Worm (Caenorhabditis elegans) whole organism, late embryonic: ENCODE data around the gene mtm-5.

Source experiments
- C08G9.2 ChIP-seq: sonication (generic microtip); optimal IDR thresholded peaks from 2 replicates; lab custom pipeline; 2016; ENCODE audit warnings: mild to moderate bottlenecking, missing genetic modification characterization, moderate library complexity, missing compliant biosample characterization
- K09A11.1 ChIP-seq: sonication (generic microtip); optimal IDR thresholded peaks from 2 replicates; lab custom pipeline; 2017; ENCODE audit warnings: antibody characterized with exemption, mild to moderate bottlenecking, missing genetic modification characterization, missing compliant biosample characterization; ENCODE audit not compliant: insufficient read depth
- T23F11.4 ChIP-seq: fragments of 200-800 bp; sonication (Bioruptor generic); optimal IDR thresholded peaks from 2 replicates; lab custom pipeline; 2018; ENCODE audit warnings: mild to moderate bottlenecking, missing genetic modification characterization, missing compliant biosample characterization
- ceh-14 ChIP-seq: sonication (generic microtip); optimal IDR thresholded peaks from 2 replicates; lab custom pipeline; 2016; ENCODE audit warnings: missing genotype, missing genetic modification characterization, missing compliant biosample characterization
- ceh-19 ChIP-seq: fragments of 200-800 bp; sonication (Bioruptor generic); optimal IDR thresholded peaks from 2 replicates; lab custom pipeline; 2018; ENCODE audit warnings: mild to moderate bottlenecking, missing genetic modification characterization, missing compliant biosample characterization
- ceh-2 ChIP-seq: sonication (generic microtip); optimal IDR thresholded peaks from 2 replicates; lab custom pipeline; 2016; ENCODE audit warnings: missing genotype, missing genetic modification characterization, missing compliant biosample characterization
- ceh-22 ChIP-seq: sonication (generic microtip); optimal IDR thresholded peaks from 2 replicates; lab custom pipeline; 2017; ENCODE audit warnings: missing biosample characterization, missing genetic modification characterization
- ceh-30 ChIP-seq: fragments of 150-350 bp; optimal IDR thresholded peaks from 2 replicates; lab custom pipeline; 2014; ENCODE audit warnings: missing biosample characterization, missing genetic modification characterization
- ceh-34 ChIP-seq: sonication (generic microtip); optimal IDR thresholded peaks from 2 replicates; lab custom pipeline; 2016; ENCODE audit warnings: mild to moderate bottlenecking, missing genetic modification characterization, missing compliant biosample characterization
- ceh-48 ChIP-seq: sonication (generic microtip); optimal IDR thresholded peaks from 2 replicates; lab custom pipeline; 2016; ENCODE audit warnings: missing genetic modification characterization, inconsistent platforms, missing compliant biosample characterization
- che-1 ChIP-seq: sonication (generic microtip); optimal IDR thresholded peaks from 2 replicates; lab custom pipeline; 2016; ENCODE audit warnings: mild to moderate bottlenecking, missing genetic modification characterization, missing compliant biosample characterization
- dve-1 ChIP-seq: sonication (generic microtip); optimal IDR thresholded peaks from 2 replicates; lab custom pipeline; 2017; ENCODE audit warnings: antibody characterized with exemption, mild to moderate bottlenecking, missing genetic modification characterization, missing compliant biosample characterization
- elt-2 ChIP-seq: sonication (generic microtip); optimal IDR thresholded peaks from 2 replicates; lab custom pipeline; 2016; ENCODE audit warnings: missing genetic modification reagents, missing genetic modification characterization, missing compliant biosample characterization
- elt-4 ChIP-seq: sonication (generic microtip); optimal IDR thresholded peaks from 2 replicates; lab custom pipeline; 2016; ENCODE audit warnings: missing genetic modification characterization, missing compliant biosample characterization
- ets-4 ChIP-seq: sonication (generic microtip); optimal IDR thresholded peaks from 2 replicates; lab custom pipeline; 2016; ENCODE audit warnings: missing genetic modification characterization, missing compliant biosample characterization
- eyg-1 ChIP-seq: sonication (generic microtip); optimal IDR thresholded peaks from 2 replicates; lab custom pipeline; 2016; ENCODE audit warnings: missing genotype, missing genetic modification characterization, missing compliant biosample characterization
- hlh-15 ChIP-seq: sonication (generic microtip); optimal IDR thresholded peaks from 2 replicates; lab custom pipeline; 2016; ENCODE audit warnings: missing genetic modification characterization, missing compliant biosample characterization
- hlh-30 ChIP-seq: sonication (generic microtip); optimal IDR thresholded peaks from 2 replicates; lab custom pipeline; 2017; ENCODE audit warnings: antibody characterized with exemption, missing genetic modification characterization, missing compliant biosample characterization; ENCODE audit not compliant: insufficient read depth
- hlh-6 ChIP-seq: sonication (generic microtip); optimal IDR thresholded peaks from 2 replicates; lab custom pipeline; 2016; ENCODE audit warnings: missing genotype, missing genetic modification characterization, missing compliant biosample characterization
- mec-3 ChIP-seq: sonication (generic microtip); optimal IDR thresholded peaks from 2 replicates; lab custom pipeline; 2016; ENCODE audit warnings: borderline replicate concordance, missing genetic modification characterization, missing compliant biosample characterization
- nhr-11 ChIP-seq: fragments of 150-350 bp; optimal IDR thresholded peaks from 2 replicates; lab custom pipeline; 2014; ENCODE audit warnings: missing biosample characterization, missing genetic modification characterization
- pag-3 ChIP-seq: sonication (generic microtip); optimal IDR thresholded peaks from 2 replicates; lab custom pipeline; 2016; ENCODE audit warnings: missing compliant biosample characterization, missing genetic modification characterization, borderline replicate concordance
- pax-1 ChIP-seq: fragments of 150-350 bp; optimal IDR thresholded peaks from 2 replicates; lab custom pipeline; 2014; ENCODE audit warnings: missing biosample characterization, missing genetic modification characterization
- ref-2 ChIP-seq: sonication (generic microtip); optimal IDR thresholded peaks from 2 replicates; lab custom pipeline; 2016; ENCODE audit warnings: missing genetic modification characterization, missing compliant biosample characterization
- sdc-2 ChIP-seq: sonication (generic microtip); optimal IDR thresholded peaks from 2 replicates; lab custom pipeline; 2016; ENCODE audit warnings: missing genotype, missing genetic modification characterization, missing compliant biosample characterization
- sox-2 ChIP-seq: fragments of 200-800 bp; sonication (Bioruptor generic); IDR thresholded peaks from 2 replicates; pipeline ENCODE4 v1.3.6; 2022; ENCODE audit warnings: missing genetic modification reagents, missing genetic modification characterization, missing compliant biosample characterization
- sox-4 ChIP-seq: sonication (generic microtip); optimal IDR thresholded peaks from 2 replicates; lab custom pipeline; 2017; ENCODE audit warnings: mild to moderate bottlenecking, missing genetic modification characterization, inconsistent platforms, missing compliant biosample characterization
- tbx-2 ChIP-seq: sonication (generic microtip); optimal IDR thresholded peaks from 2 replicates; lab custom pipeline; 2016; ENCODE audit warnings: missing genetic modification characterization, missing compliant biosample characterization
- tbx-7 ChIP-seq: sonication (generic microtip); optimal IDR thresholded peaks from 2 replicates; lab custom pipeline; 2016; ENCODE audit warnings: missing genotype, missing genetic modification characterization, missing compliant biosample characterization
- unc-42 ChIP-seq: sonication (generic microtip); optimal IDR thresholded peaks from 2 replicates; lab custom pipeline; 2016; ENCODE audit warnings: missing genotype, missing genetic modification characterization, missing compliant biosample characterization
- unc-55 ChIP-seq: sonication (generic microtip); optimal IDR thresholded peaks from 2 replicates; lab custom pipeline; 2017; ENCODE audit warnings: missing biosample characterization, missing genetic modification reagents, missing genetic modification characterization
- ztf-16 ChIP-seq: sonication (generic microtip); optimal IDR thresholded peaks from 2 replicates; lab custom pipeline; 2017; ENCODE audit warnings: missing genetic modification characterization, missing compliant biosample characterization

The mtm-5 gene

DNA sequence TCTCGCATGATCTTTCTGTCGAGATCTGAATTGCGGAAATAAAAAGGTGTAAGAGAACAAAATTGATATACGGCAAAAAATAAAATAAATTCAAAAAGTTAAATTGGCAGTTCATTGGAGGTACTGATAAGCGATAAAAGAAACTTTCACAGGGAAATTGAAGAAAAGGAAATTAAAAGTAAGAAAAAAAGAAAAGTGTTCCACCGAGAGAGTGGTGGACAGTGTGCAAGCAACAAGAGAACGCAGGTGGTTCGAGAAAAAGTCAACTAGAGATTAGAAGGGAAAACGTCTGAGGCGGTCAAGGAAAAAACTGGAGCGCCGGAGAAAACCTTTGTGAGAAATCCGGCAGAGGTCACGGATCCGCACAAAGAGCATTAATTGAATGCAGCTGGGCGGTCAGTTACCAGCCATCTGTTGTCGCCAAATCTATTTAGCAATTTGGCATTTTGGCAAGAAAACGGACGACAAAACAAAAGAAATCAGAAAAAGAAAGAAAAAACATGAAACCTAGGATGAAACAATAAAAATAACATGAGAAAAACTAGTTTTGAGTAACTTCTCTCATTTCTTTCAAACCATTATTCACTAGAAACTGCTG is at the start of gene mtm-5:
Gene mtm-5 (minus strand): TSS at position 27 of the 598 bp plus-strand sequence.
- TF ChIP-seq unc-42 (tag; lab: Kevin White, UChicago) (peak; percentile 33), mec-3 (tag; lab: Kevin White, UChicago) (no peak), sox-2 (GFP tag; lab: Robert Waterston, UW) (peak; percentile 1; the same call in 1 of the 2 replicates)
- TF ChIP-seq, all 69 proteins: peak for 2

DNA sequence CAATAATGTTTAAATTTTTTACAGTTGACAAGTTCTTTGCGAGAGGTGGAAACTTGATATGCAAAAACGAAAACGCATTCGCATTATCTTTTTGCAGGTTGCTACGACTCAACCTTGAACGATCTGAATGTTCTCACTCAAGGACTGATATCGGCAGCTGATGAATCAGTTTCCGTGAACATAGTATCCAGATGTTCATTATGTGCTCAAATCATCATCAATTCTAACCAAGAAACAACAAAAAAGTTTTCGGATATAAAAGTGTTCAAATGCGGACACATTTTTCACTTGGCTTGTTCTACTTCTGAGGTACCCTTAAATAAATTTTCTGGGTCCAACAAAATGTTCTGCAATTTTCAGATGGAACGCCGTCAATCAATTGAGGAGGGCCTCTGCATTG is 45.9 kb upstream of the mtm-5 start:
- TF ChIP-seq ceh-14 (tag; lab: Kevin White, UChicago): no peak

DNA sequence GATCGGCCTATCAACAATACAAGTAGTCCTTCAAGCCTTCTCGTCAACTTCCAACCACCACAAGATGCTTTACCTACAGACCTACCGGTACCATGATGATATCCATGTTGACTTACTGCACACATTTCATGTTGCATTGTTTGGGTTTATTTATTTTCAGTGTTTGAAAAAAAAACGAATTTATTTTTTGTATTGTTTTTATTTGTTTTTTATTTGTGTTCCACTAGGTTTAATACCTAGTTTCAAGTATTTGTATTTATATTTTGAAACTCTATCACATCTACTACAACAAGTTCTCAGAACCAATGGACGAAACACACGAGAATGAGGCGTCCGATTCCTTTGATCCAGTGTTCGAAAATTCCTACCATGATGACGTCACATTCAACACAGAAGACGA is 40.3 kb upstream of the mtm-5 start, which contains the start of gene vps-41:
Gene vps-41 (plus strand): TSS at position 301 of the 400 bp plus-strand sequence.
- TF ChIP-seq sdc-2 (tag; lab: Kevin White, UChicago) (no peak), sox-4 (tag; lab: Kevin White, UChicago) (no peak), ceh-22 (tag; lab: Kevin White, UChicago) (no peak), ceh-30 (tag; lab: Kevin White, UChicago) (no peak)

DNA sequence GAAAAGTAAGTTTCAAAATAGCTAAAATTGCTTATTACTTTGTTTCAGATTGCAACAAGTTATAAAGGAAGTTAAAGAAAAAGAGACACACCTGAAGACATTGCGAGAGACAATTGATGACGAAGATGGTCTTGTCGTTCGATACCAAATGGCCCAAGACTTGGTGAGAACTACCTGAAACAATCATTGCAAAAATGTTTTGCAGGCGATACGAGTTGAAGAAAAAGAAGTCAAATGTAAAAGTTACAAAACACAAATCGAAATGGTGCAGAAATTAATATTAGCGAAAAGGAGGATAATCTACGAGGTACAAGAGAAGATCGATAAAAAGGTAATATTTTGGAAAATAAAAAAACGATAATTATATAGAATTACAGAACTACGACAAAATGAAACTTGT is 36.5 kb upstream of the mtm-5 start, which contains the start of gene rga-8:
Gene rga-8 (minus strand): TSS at position 101 of the 400 bp plus-strand sequence.
- no peak for TF ChIP-seq elt-4 (tag; lab: Kevin White, UChicago)
- no peak for TF ChIP-seq ztf-16
- TF ChIP-seq che-1 (tag; lab: Kevin White, UChicago): no peak
- no peak for TF ChIP-seq ref-2
- TF ChIP-seq ceh-14 (tag; lab: Kevin White, UChicago): no peak
- no peak for TF ChIP-seq C08G9.2 (tag; lab: Kevin White, UChicago)
- no peak for TF ChIP-seq ceh-2
- no peak for TF ChIP-seq pag-3 (tag; lab: Kevin White, UChicago)
- TF ChIP-seq ceh-48 (tag; lab: Kevin White, UChicago): no peak
- no peak for TF ChIP-seq hlh-6 (tag; lab: Kevin White, UChicago)
- TF ChIP-seq dve-1 (tag; lab: Kevin White, UChicago): no peak
- no peak for TF ChIP-seq K09A11.1 (tag; lab: Kevin White, UChicago)
- TF ChIP-seq ceh-19: no peak
- no peak for TF ChIP-seq tbx-7 (tag; lab: Kevin White, UChicago)
- TF ChIP-seq unc-55: no peak
- no peak for TF ChIP-seq ets-4 (tag; lab: Kevin White, UChicago)

DNA sequence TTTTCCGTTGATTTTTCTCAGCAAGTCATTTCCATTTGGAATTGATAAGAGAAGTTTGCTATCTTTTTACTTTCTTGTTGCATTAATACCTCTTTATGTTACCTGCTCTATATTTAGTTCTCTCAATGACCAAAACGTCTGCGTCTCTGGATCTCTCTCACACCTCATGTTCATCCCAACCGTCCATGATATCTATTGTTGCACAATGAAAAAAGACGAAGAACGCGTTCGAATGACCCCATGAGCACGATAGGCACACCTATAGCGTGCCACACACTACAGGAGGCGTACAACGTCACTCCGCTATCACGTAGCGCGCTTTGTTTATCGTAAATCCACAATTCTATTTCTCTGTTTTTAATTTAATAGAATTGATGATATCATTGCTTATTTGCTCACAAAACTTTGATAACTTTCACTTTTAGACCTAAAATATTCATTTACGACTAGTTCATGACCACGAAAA is 36.0 kb upstream of the mtm-5 start, which contains the start of gene Y34B4A.2:
Gene Y34B4A.2 (plus strand): TSS at position 328 of the 466 bp plus-strand sequence.
- TF ChIP-seq hlh-30 (peak; percentile 54), unc-42 (tag; lab: Kevin White, UChicago) (peak; percentile 61), elt-2 (peak; percentile 79), tbx-2 (tag; lab: Kevin White, UChicago) (peak; percentile 26), ref-2 (peak; percentile 35), hlh-15 (tag; lab: Kevin White, UChicago) (no peak)

DNA sequence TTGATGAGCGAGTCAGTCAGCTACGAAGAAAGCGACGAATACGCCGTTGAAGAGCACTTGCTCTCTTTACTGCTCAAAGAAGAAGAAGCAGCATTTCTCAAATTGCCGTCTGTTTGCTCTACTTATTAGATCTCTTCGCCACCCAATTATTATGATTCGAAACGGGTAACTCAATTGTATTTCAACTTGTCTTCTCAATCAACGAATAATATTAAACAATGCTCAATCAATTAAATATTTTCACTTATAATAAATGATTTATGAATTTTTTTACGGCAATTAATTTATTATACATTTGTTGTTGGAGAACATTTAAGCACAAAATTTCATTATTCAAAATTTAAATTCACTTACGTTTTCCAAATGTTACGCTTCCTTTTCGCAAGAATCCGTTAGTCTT is 35.0 kb upstream of the mtm-5 start:
- TF ChIP-seq ceh-22 (tag; lab: Kevin White, UChicago) (no peak), nhr-11 (tag; lab: Kevin White, UChicago) (no peak), T23F11.4 (no peak), unc-42 (tag; lab: Kevin White, UChicago) (peak; percentile 47), eyg-1 (tag; lab: Kevin White, UChicago) (no peak), pax-1 (tag; lab: Kevin White, UChicago) (no peak), ceh-2 (no peak), hlh-6 (tag; lab: Kevin White, UChicago) (no peak), ceh-34 (tag; lab: Kevin White, UChicago) (no peak)
